In the genomic region with DNA sequence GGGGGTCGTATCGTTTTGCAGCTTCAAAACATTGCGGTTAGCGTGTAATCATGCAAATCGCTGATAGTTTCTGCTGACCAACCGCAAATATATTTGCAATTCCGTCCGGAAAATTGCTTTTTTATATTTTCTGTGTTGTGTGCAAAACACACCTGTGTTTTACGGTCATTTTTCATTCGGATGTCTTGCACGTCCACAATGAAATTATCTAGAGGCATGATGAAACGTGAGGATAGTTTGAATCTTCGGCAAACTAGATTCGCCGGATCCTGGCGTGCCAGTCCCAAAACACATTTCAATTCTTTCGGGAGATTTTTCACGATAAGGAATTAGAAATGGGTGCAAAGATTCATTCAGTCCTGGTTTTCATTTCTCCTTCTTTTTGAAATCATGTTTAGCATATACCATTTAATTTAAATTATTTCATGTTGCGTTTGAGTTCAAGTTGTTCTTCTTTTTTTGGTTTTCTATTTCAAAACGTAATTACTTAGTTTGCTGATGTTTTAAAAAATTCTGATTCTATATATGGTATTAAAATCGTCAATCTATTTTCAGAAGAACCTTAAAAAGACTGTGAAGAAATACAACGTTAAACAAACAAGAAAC, we compare ENCODE assay signal across 2 worm cellular contexts.
A peak's percentile ranks its signal among the peaks of the same experiment; 100 is the strongest.
TF ChIP-seq lines count a peak whose summit lies in the region.

A gene (plus strand): TSS at position 556 of the 606 bp plus-strand sequence.

TF ChIP-seq in whole organism, L1 larva, 84 proteins besides CTCF, POLR2A, EP300 and RAD21:
- TF ChIP-seq nhr-85 (tag; lab: Kevin White, UChicago) (no peak), ets-5 (GFP tag; IDR thresholded peaks at IDR 0.05; lab: Robert Waterston, UW) (no peak), lin-13 (GFP tag; optimal IDR thresholded peaks at IDR 0.05; lab: Kevin White, UChicago) (no peak), dpl-1 (GFP tag; optimal IDR thresholded peaks at IDR 0.05; lab: Kevin White, UChicago) (no peak), C34B4.2 (tag; optimal IDR thresholded peaks at IDR 0.05; lab: Kevin White, UChicago) (no peak), grh-1 (GFP tag; IDR thresholded peaks at IDR 0.05; lab: Robert Waterston, UW) (no peak), efl-3 (GFP tag; optimal IDR thresholded peaks at IDR 0.05; lab: Kevin White, UChicago) (no peak), nhr-84 (tag; optimal IDR thresholded peaks at IDR 0.05; lab: Kevin White, UChicago) (no peak), efl-1 (optimal IDR thresholded peaks at IDR 0.05; lab: Kevin White, UChicago) (no peak), efl-1 (GFP tag; optimal IDR thresholded peaks at IDR 0.05 in 1 of 2; lab: Kevin White, UChicago) (peak in 1 of 2 experiments; percentile 91), ces-1 (GFP tag; optimal IDR thresholded peaks at IDR 0.05; lab: Kevin White, UChicago) (no peak), egl-27 (tag; optimal IDR thresholded peaks at IDR 0.05; lab: Kevin White, UChicago) (no peak), ceh-8 (GFP tag; optimal IDR thresholded peaks at IDR 0.05; lab: Kevin White, UChicago) (no peak), ztf-11 (tag; optimal IDR thresholded peaks at IDR 0.05; lab: Kevin White, UChicago) (no peak), elt-2 (tag; optimal IDR thresholded peaks at IDR 0.05; lab: Kevin White, UChicago) (peak; percentile 15), vab-15 (tag; optimal IDR thresholded peaks at IDR 0.05; lab: Kevin White, UChicago) (no peak), aha-1 (tag; optimal IDR thresholded peaks at IDR 0.05; lab: Kevin White, UChicago) (no peak), pax-3 (tag; optimal IDR thresholded peaks at IDR 0.05; lab: Kevin White, UChicago) (no peak), egl-13 (tag; optimal IDR thresholded peaks at IDR 0.05; lab: Kevin White, UChicago) (no peak)
TF ChIP-seq in whole organism, L1 larva: peak in this region for 2.

TF ChIP-seq in whole organism, L4 larva, 104 proteins besides CTCF, POLR2A, EP300 and RAD21:
- no peak for TF ChIP-seq daf-16 (GFP tag; optimal IDR thresholded peaks at IDR 0.05; lab: Kevin White, UChicago)
- TF ChIP-seq daf-16 (tag; optimal IDR thresholded peaks at IDR 0.05; lab: Kevin White, UChicago): peak; percentile 31
- TF ChIP-seq mdl-1 (tag; optimal IDR thresholded peaks at IDR 0.05; lab: Kevin White, UChicago): no peak
- no peak for TF ChIP-seq spr-3 (GFP tag; optimal IDR thresholded peaks at IDR 0.05; lab: Kevin White, UChicago)
- TF ChIP-seq saeg-2 (GFP tag; IDR thresholded peaks at IDR 0.05; lab: Robert Waterston, UW): no peak
- no peak for TF ChIP-seq nhr-102 (tag; optimal IDR thresholded peaks at IDR 0.05; lab: Kevin White, UChicago)
- TF ChIP-seq ZK546.5 (tag; optimal IDR thresholded peaks at IDR 0.05; lab: Kevin White, UChicago): no peak
- TF ChIP-seq mes-2 (tag; optimal IDR thresholded peaks at IDR 0.05; lab: Kevin White, UChicago; ENCODE audit: poor library complexity, severe bottlenecking): no peak
- peak; percentile 87 for TF ChIP-seq aha-1 (tag; lab: Kevin White, UChicago)
- TF ChIP-seq madf-5 (GFP tag; IDR thresholded peaks at IDR 0.05; lab: Robert Waterston, UW): no peak
- TF ChIP-seq F44E2.7 (GFP tag; IDR thresholded peaks at IDR 0.05; lab: Robert Waterston, UW): no peak
- TF ChIP-seq cey-2 (tag; optimal IDR thresholded peaks at IDR 0.05; lab: Kevin White, UChicago; ENCODE audit: borderline replicate concordance, insufficient read depth): no peak
- no peak for TF ChIP-seq pqm-1 (tag; optimal IDR thresholded peaks at IDR 0.05; lab: Kevin White, UChicago)
- TF ChIP-seq pha-4 (GFP tag; IDR thresholded peaks at IDR 0.05; lab: Robert Waterston, UW): no peak
- TF ChIP-seq pha-4 (tag; optimal IDR thresholded peaks at IDR 0.05; lab: Kevin White, UChicago): no peak
